Fruit fly (Drosophila melanogaster) whole organism, embryonic: ENCODE data around the gene CG17564.
A peak's percentile ranks its signal among the peaks of the same experiment; 100 is the strongest.

Experiments used
- Atf-2 ChIP-seq: fragments of 200-800 bp; sonication (Bioruptor generic); optimal IDR thresholded peaks from 2 replicates; lab custom pipeline; 2016; ENCODE audit warnings: missing biosample characterization, missing genetic modification characterization
- B-H2 ChIP-seq: fragments of 200-800 bp; sonication (Bioruptor generic); optimal IDR thresholded peaks from 2 replicates; lab custom pipeline; 2018; ENCODE audit warnings: missing biosample characterization, mild to moderate bottlenecking, missing genetic modification characterization
- CG11696 ChIP-seq: fragments of 200-800 bp; sonication (Bioruptor generic); IDR thresholded peaks from 2 replicates; pipeline ENCODE4 v1.3.6; 2022; ENCODE audit warnings: missing biosample characterization, missing genetic modification characterization
- CG15696 ChIP-seq: fragments of 200-800 bp; sonication (Bioruptor generic); optimal IDR thresholded peaks from 2 replicates; lab custom pipeline; 2019; ENCODE audit warnings: missing biosample characterization, mild to moderate bottlenecking, missing genetic modification characterization, moderate library complexity
- CG17568 ChIP-seq: fragments of 200-800 bp; sonication (Bioruptor generic); optimal IDR thresholded peaks from 2 replicates; lab custom pipeline; 2018; ENCODE audit warnings: missing biosample characterization, mild to moderate bottlenecking, missing genetic modification characterization, moderate library complexity
- CG17829 ChIP-seq: fragments of 200-800 bp; optimal IDR thresholded peaks from 2 replicates; lab custom pipeline; 2019; ENCODE audit warnings: missing biosample characterization, mild to moderate bottlenecking, missing genetic modification characterization, moderate library complexity
- CG1792 ChIP-seq: fragments of 200-800 bp; sonication (Bioruptor generic); optimal IDR thresholded peaks from 2 replicates; lab custom pipeline; 2016; ENCODE audit warnings: missing biosample characterization, missing genetic modification characterization
- CG2875 ChIP-seq: fragments of 200-800 bp; sonication (Bioruptor generic); optimal IDR thresholded peaks from 2 replicates; lab custom pipeline; 2017; ENCODE audit warnings: missing biosample characterization, mild to moderate bottlenecking, missing genetic modification characterization, missing genetic modification reagents
- CG3281 ChIP-seq: fragments of 200-800 bp; sonication (Bioruptor generic); optimal IDR thresholded peaks from 3 replicates; lab custom pipeline; 2017; ENCODE audit warnings: missing biosample characterization, mild to moderate bottlenecking, missing genetic modification characterization
- CG33557 ChIP-seq: fragments of 200-800 bp; sonication (Bioruptor generic); optimal IDR thresholded peaks from 2 replicates; lab custom pipeline; 2019; ENCODE audit warnings: missing biosample characterization, mild to moderate bottlenecking, missing genetic modification characterization, moderate library complexity
- CG34224 ChIP-seq: fragments of 200-800 bp; sonication (Bioruptor generic); IDR thresholded peaks from 3 replicates; pipeline ENCODE4 v1.3.6; 2022; ENCODE audit warnings: missing biosample characterization, missing genetic modification characterization; ENCODE audit not compliant: partially characterized antibody
- CG4424 ChIP-seq: fragments of 200-800 bp; sonication (Bioruptor generic); optimal IDR thresholded peaks from 3 replicates; lab custom pipeline; 2016; ENCODE audit warnings: missing biosample characterization, missing genetic modification characterization
- CG5245 ChIP-seq: fragments of 200-800 bp; sonication (Bioruptor generic); optimal IDR thresholded peaks from 3 replicates; lab custom pipeline; 2016; ENCODE audit warnings: missing biosample characterization, missing genetic modification characterization
- CG6765 ChIP-seq: fragments of 200-800 bp; sonication (Bioruptor generic); optimal IDR thresholded peaks from 3 replicates; lab custom pipeline; 2017; ENCODE audit warnings: missing biosample characterization, mild to moderate bottlenecking, missing genetic modification characterization
- CG7372 ChIP-seq: fragments of 200-800 bp; sonication (Bioruptor generic); IDR thresholded peaks from 2 replicates; pipeline ENCODE4 v1.3.6; 2022; ENCODE audit warnings: missing biosample characterization, missing genetic modification characterization
- CG7839 ChIP-seq: fragments of 200-800 bp; sonication (Bioruptor generic); optimal IDR thresholded peaks from 3 replicates; lab custom pipeline; 2018; ENCODE audit warnings: missing biosample characterization, mild to moderate bottlenecking, missing genetic modification characterization, moderate library complexity
- CG8765 ChIP-seq: fragments of 200-800 bp; sonication (Bioruptor generic); IDR thresholded peaks from 2 replicates; pipeline ENCODE4 v1.3.6; 2022; ENCODE audit warnings: missing biosample characterization, missing genetic modification characterization
- CoRest ChIP-seq: fragments of 200-800 bp; sonication (Bioruptor generic); optimal IDR thresholded peaks from 3 replicates; lab custom pipeline; 2018; ENCODE audit warnings: missing biosample characterization, mild to moderate bottlenecking, missing genetic modification characterization, moderate library complexity
- Dll ChIP-seq: fragments of 200-800 bp; sonication (Bioruptor generic); IDR thresholded peaks from 4 replicates; pipeline ENCODE4 v1.3.6; 2022; ENCODE audit warnings: missing biosample characterization, missing genetic modification characterization; ENCODE audit not compliant: partially characterized antibody
- Fer1 ChIP-seq: fragments of 200-800 bp; sonication (Bioruptor generic); optimal IDR thresholded peaks from 2 replicates; lab custom pipeline; 2017; ENCODE audit warnings: missing biosample characterization, mild to moderate bottlenecking, missing genetic modification characterization
- Hr3 ChIP-seq: fragments of 200-800 bp; sonication (Bioruptor generic); optimal IDR thresholded peaks from 3 replicates; lab custom pipeline; 2016; ENCODE audit warnings: missing biosample characterization, missing genetic modification characterization
- Hr78 ChIP-seq, 2 experiments: fragments of 200-800 bp in 1 of 2; fragments of >200 bp in 1 of 2; sonication (Bioruptor generic) in 1 of 2; optimal IDR thresholded peaks; 2 replicates each; lab custom pipeline; 2017 to 2019; ENCODE audit warnings: missing biosample characterization in 2 of 2, missing genetic modification characterization in 2 of 2, mild to moderate bottlenecking in 1 of 2, moderate library complexity in 1 of 2
- Jarid2 ChIP-seq: fragments of 200-800 bp; sonication (Bioruptor generic); optimal IDR thresholded peaks from 3 replicates; lab custom pipeline; 2017; ENCODE audit warnings: mild to moderate bottlenecking, missing biosample characterization, missing genetic modification reagents, missing genetic modification characterization
- MTF-1 ChIP-seq: fragments of 200-800 bp; sonication (Bioruptor generic); optimal IDR thresholded peaks from 2 replicates; lab custom pipeline; 2018; ENCODE audit warnings: missing biosample characterization, mild to moderate bottlenecking, missing genetic modification characterization, borderline replicate concordance
- Med ChIP-seq: fragments of 200-800 bp; sonication (Bioruptor generic); peaks from one replicate; lab custom pipeline; 2016; ENCODE audit warnings: missing biosample characterization, missing genetic modification characterization, mild to moderate bottlenecking, inconsistent platforms, moderate library complexity
- Meics ChIP-seq: fragments of 200-800 bp; sonication (Bioruptor generic); optimal IDR thresholded peaks from 2 replicates; lab custom pipeline; 2017; ENCODE audit warnings: missing biosample characterization, mild to moderate bottlenecking, missing genetic modification characterization
- Opbp ChIP-seq: fragments of 200-800 bp; sonication (Bioruptor generic); IDR thresholded peaks from 3 replicates; pipeline ENCODE4 v1.3.6; 2022; ENCODE audit warnings: missing biosample characterization, missing genetic modification characterization; ENCODE audit not compliant: partially characterized antibody
- Optix ChIP-seq: fragments of 200-800 bp; sonication (Bioruptor generic); IDR thresholded peaks from 3 replicates; pipeline ENCODE4 v1.3.6; 2022; ENCODE audit warnings: missing biosample characterization, missing genetic modification characterization
- Ptx1 ChIP-seq: fragments of 200-800 bp; sonication (Bioruptor generic); IDR thresholded peaks from 2 replicates; pipeline ENCODE4 v1.3.6; 2022; ENCODE audit warnings: missing biosample characterization, missing genetic modification characterization
- Rfx ChIP-seq: fragments of 200-800 bp; sonication (Bioruptor generic); IDR thresholded peaks from 2 replicates; pipeline ENCODE4 v1.3.6; 2022; ENCODE audit warnings: missing biosample characterization, missing genetic modification characterization
- Xbp1 ChIP-seq: fragments of 200-800 bp; sonication (Bioruptor generic); optimal IDR thresholded peaks from 3 replicates; lab custom pipeline; 2016; ENCODE audit warnings: missing biosample characterization, mild to moderate bottlenecking, missing genetic modification characterization
- ab ChIP-seq: fragments of 200-800 bp; sonication (Bioruptor generic); optimal IDR thresholded peaks from 2 replicates; lab custom pipeline; 2016; ENCODE audit warnings: missing biosample characterization, missing genetic modification characterization
- caup ChIP-seq: fragments of 200-800 bp; sonication (Bioruptor generic); optimal IDR thresholded peaks from 3 replicates; lab custom pipeline; 2017; ENCODE audit warnings: missing biosample characterization, mild to moderate bottlenecking, missing genetic modification characterization, moderate library complexity; ENCODE audit not compliant: severe bottlenecking
- dysf ChIP-seq: fragments of 200-800 bp; sonication (Bioruptor generic); IDR thresholded peaks from 3 replicates; pipeline ENCODE4 v1.3.6; 2022; ENCODE audit warnings: missing biosample characterization, missing genetic modification characterization
- ewg ChIP-seq: fragments of 200-800 bp; sonication (Bioruptor generic); optimal IDR thresholded peaks from 3 replicates; lab custom pipeline; 2017; ENCODE audit warnings: mild to moderate bottlenecking, missing biosample characterization, missing genetic modification reagents, missing genetic modification characterization
- fd96Cb ChIP-seq: fragments of 200-800 bp; sonication (Bioruptor generic); optimal IDR thresholded peaks from 2 replicates; lab custom pipeline; 2018; ENCODE audit warnings: missing biosample characterization, mild to moderate bottlenecking, missing genetic modification characterization, moderate library complexity
- gcm ChIP-seq: fragments of 200-800 bp; sonication (Bioruptor generic); optimal IDR thresholded peaks from 2 replicates; lab custom pipeline; 2019; ENCODE audit warnings: missing biosample characterization, mild to moderate bottlenecking, missing genetic modification characterization, moderate library complexity
- gsb ChIP-seq: fragments of 200-800 bp; sonication (Bioruptor generic); IDR thresholded peaks from 2 replicates; pipeline ENCODE4 v1.3.6; 2022; ENCODE audit warnings: missing biosample characterization, missing genetic modification characterization
- ind ChIP-seq: fragments of 200-800 bp; sonication (Bioruptor generic); optimal IDR thresholded peaks from 3 replicates; lab custom pipeline; 2016; ENCODE audit warnings: missing biosample characterization, missing genetic modification characterization
- klu ChIP-seq: fragments of 200-800 bp; sonication (Bioruptor generic); IDR thresholded peaks from 2 replicates; pipeline ENCODE4 v1.3.6; 2022; ENCODE audit warnings: missing biosample characterization, missing genetic modification characterization
- peb ChIP-seq: fragments of 200-800 bp; sonication (Bioruptor generic); IDR thresholded peaks from 2 replicates; pipeline ENCODE4 v1.3.6; 2022; ENCODE audit warnings: missing biosample characterization, missing genetic modification characterization
- pnt ChIP-seq: fragments of 200-800 bp; sonication (Bioruptor generic); optimal IDR thresholded peaks from 3 replicates; lab custom pipeline; 2016; ENCODE audit warnings: missing biosample characterization, missing genetic modification characterization
- salm ChIP-seq: fragments of 200-800 bp; sonication (Bioruptor generic); optimal IDR thresholded peaks from 2 replicates; lab custom pipeline; 2018; ENCODE audit warnings: missing biosample characterization, mild to moderate bottlenecking, missing genetic modification characterization
- schlank ChIP-seq: fragments of 200-800 bp; sonication (Bioruptor generic); optimal IDR thresholded peaks from 2 replicates; lab custom pipeline; 2018; ENCODE audit warnings: missing biosample characterization, mild to moderate bottlenecking, missing genetic modification characterization
- slbo ChIP-seq: fragments of 200-800 bp; sonication (Bioruptor generic); IDR thresholded peaks from 2 replicates; pipeline ENCODE4 v1.3.6; 2022; ENCODE audit warnings: missing biosample characterization, missing genetic modification characterization
- slou ChIP-seq: fragments of 200-800 bp; sonication (Bioruptor generic); optimal IDR thresholded peaks from 3 replicates; lab custom pipeline; 2016; ENCODE audit warnings: missing biosample characterization, missing genetic modification characterization
- trh ChIP-seq: fragments of 200-800 bp; sonication (Bioruptor generic); optimal IDR thresholded peaks from 2 replicates; lab custom pipeline; 2016; ENCODE audit warnings: missing biosample characterization, missing genetic modification characterization
- ttk ChIP-seq: fragments of 200-800 bp; sonication (Bioruptor generic); IDR thresholded peaks from 2 replicates; pipeline ENCODE4 v2.1.2; 2022; ENCODE audit warnings: missing biosample characterization, missing genetic modification characterization
- twi ChIP-seq: fragments of 200-800 bp; optimal IDR thresholded peaks from 2 replicates; lab custom pipeline; 2019; ENCODE audit warnings: missing biosample characterization, mild to moderate bottlenecking, missing genetic modification characterization, moderate library complexity
- tx ChIP-seq: fragments of 200-800 bp; sonication (Bioruptor generic); optimal IDR thresholded peaks from 2 replicates; lab custom pipeline; 2016; ENCODE audit warnings: missing biosample characterization, missing genetic modification characterization

CG17564 gene

DNA sequence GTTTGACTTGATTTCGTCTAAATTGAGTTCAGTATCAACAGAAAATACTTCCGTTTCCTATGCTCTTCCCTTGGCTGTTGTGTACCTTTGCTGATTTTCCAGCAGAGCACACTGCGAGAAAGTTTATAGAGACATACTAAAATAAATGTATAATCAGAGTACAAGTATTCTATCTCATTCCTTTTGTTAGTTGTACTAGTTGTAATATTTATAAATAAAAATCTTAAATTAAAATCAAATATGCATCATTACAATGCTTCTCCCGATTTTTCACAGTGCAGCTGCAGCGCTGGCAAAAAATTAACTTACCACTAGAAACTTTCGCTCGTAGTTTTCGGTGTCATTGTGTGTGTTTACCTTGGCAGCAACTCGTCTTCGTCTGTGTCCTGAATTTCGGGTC, 35.3 kb upstream of the CG17564 start (continued):
- no peak for TF ChIP-seq schlank
- peak; percentile 35 for TF ChIP-seq ind
- TF ChIP-seq CG11696 (GFP tag; lab: Robert Waterston, UW) = no peak
- no peak for TF ChIP-seq trh (GFP tag; lab: Kevin White, UChicago)
- no peak for TF ChIP-seq Dll (GFP tag; lab: Robert Waterston, UW)
- peak; percentile 61 for TF ChIP-seq slbo (GFP tag; lab: Robert Waterston, UW)
- peak; percentile 53 for TF ChIP-seq Meics
- peak; percentile 4 for TF ChIP-seq CG33557 (GFP tag; lab: Kevin White, UChicago)
- TF ChIP-seq pnt = peak; percentile 32
- no peak for TF ChIP-seq gsb (GFP tag; lab: Robert Waterston, UW)
- peak; percentile 15 for TF ChIP-seq Atf-2 (GFP tag; lab: Kevin White, UChicago)
- no peak for TF ChIP-seq Hr78 (GFP tag; optimal IDR thresholded peaks at IDR 0.05; lab: Kevin White, UChicago)
- no peak for TF ChIP-seq Jarid2 (GFP tag; lab: Kevin White, UChicago)
- peak; percentile 65 for TF ChIP-seq CoRest (tag; lab: Kevin White, UChicago)
- TF ChIP-seq twi (tag; lab: Kevin White, UChicago) = peak; percentile 40
- TF ChIP-seq Optix (GFP tag; lab: Robert Waterston, UW) = peak; percentile 55; the same call in 2 of the 3 replicates
- TF ChIP-seq CG1792 (GFP tag; lab: Kevin White, UChicago) = no peak
- peak; percentile 47 for TF ChIP-seq CG17568 (GFP tag; lab: Kevin White, UChicago)
- TF ChIP-seq Med (GFP tag; lab: Kevin White, UChicago) = peak; percentile 74
- TF ChIP-seq CG3281 (GFP tag; lab: Kevin White, UChicago) = peak; percentile 22
- TF ChIP-seq dysf (GFP tag; lab: Robert Waterston, UW) = peak; percentile 58; the same call in 2 of the 3 replicates
- peak; percentile 59 for TF ChIP-seq CG7839 (tag; lab: Kevin White, UChicago)
- no peak for TF ChIP-seq ttk
- no peak for TF ChIP-seq tx (GFP tag; lab: Kevin White, UChicago)
- TF ChIP-seq ewg (GFP tag; lab: Kevin White, UChicago) = peak; percentile 17
- TF ChIP-seq Fer1 (GFP tag; lab: Kevin White, UChicago) = peak; percentile 66
- peak; percentile 43 for TF ChIP-seq CG5245 (GFP tag; lab: Kevin White, UChicago)
- TF ChIP-seq fd96Cb (tag; lab: Kevin White, UChicago) = peak; percentile 62
- peak; percentile 54; the same call in 1 of the 2 replicates for TF ChIP-seq CG8765 (GFP tag; lab: Robert Waterston, UW)
- peak; percentile 62 for TF ChIP-seq CG4424 (GFP tag; lab: Kevin White, UChicago)
- peak; percentile 37 for TF ChIP-seq caup (GFP tag; lab: Kevin White, UChicago)
- no peak for TF ChIP-seq Opbp (GFP tag; lab: Robert Waterston, UW)
- TF ChIP-seq peb = 0 out of 2 replicates have a peak, but pooled peaks have one; percentile 39
- TF ChIP-seq Rfx = peak; percentile 44
- TF ChIP-seq slou (GFP tag; lab: Kevin White, UChicago) = peak; percentile 22
- TF ChIP-seq CG7372 (GFP tag; lab: Robert Waterston, UW) = no peak
- TF ChIP-seq Ptx1 = peak; percentile 50
- peak; percentile 72 for TF ChIP-seq CG17829 (tag; lab: Kevin White, UChicago)
- no peak for TF ChIP-seq B-H2 (GFP tag; lab: Kevin White, UChicago)
- TF ChIP-seq ab = no peak
- no peak for TF ChIP-seq CG34224 (GFP tag; lab: Robert Waterston, UW)
- peak; percentile 77 for TF ChIP-seq CG15696
- TF ChIP-seq Hr3 (GFP tag; lab: Kevin White, UChicago) = peak; percentile 53
- peak; percentile 10 for TF ChIP-seq CG6765
- TF ChIP-seq Xbp1 (GFP tag; lab: Kevin White, UChicago) = peak; percentile 57
- 0 out of 2 replicates have a peak, but pooled peaks have one; percentile 27 for TF ChIP-seq klu
- no peak for TF ChIP-seq salm
- TF ChIP-seq gcm (GFP tag; lab: Kevin White, UChicago) = peak; percentile 18
- peak; percentile 7 for TF ChIP-seq MTF-1 (GFP tag; lab: Kevin White, UChicago)
- TF ChIP-seq CG2875 (GFP tag; lab: Kevin White, UChicago) = peak; percentile 7
